Fruit fly (Drosophila melanogaster) whole organism, pupa: ENCODE data around the gene Dref.

Source experiments
- CG10348 ChIP-seq: fragments of 200-800 bp; sonication (Bioruptor generic); IDR thresholded peaks from 2 replicates; pipeline ENCODE4 v1.3.6; 2022; ENCODE audit warnings: missing biosample characterization, missing genetic modification characterization
- CG12605 ChIP-seq: fragments of 200-800 bp; sonication (Bioruptor generic); IDR thresholded peaks from 2 replicates; pipeline ENCODE4 v1.3.6; 2022; ENCODE audit warnings: missing biosample characterization, missing genetic modification characterization
- CG14655 ChIP-seq: fragments of 200-800 bp; sonication (Bioruptor generic); optimal IDR thresholded peaks from 3 replicates; lab custom pipeline; 2017; ENCODE audit warnings: mild to moderate bottlenecking, missing biosample characterization, missing genetic modification reagents, missing genetic modification characterization
- CG15710 ChIP-seq: fragments of 200-800 bp; sonication (Bioruptor generic); optimal IDR thresholded peaks from 2 replicates; lab custom pipeline; 2018; ENCODE audit warnings: missing biosample characterization, mild to moderate bottlenecking, missing genetic modification characterization, moderate library complexity
- CG17806 ChIP-seq: fragments of 200-800 bp; sonication (Bioruptor generic); optimal IDR thresholded peaks from 2 replicates; lab custom pipeline; 2018; ENCODE audit warnings: missing biosample characterization, mild to moderate bottlenecking, missing genetic modification characterization, moderate library complexity
- CG32121 ChIP-seq: fragments of 200-800 bp; sonication (Bioruptor generic); IDR thresholded peaks from 2 replicates; pipeline ENCODE4 v1.3.6; 2022; ENCODE audit warnings: missing biosample characterization, missing genetic modification characterization
- CG34367 ChIP-seq: fragments of 200-800 bp; sonication (Bioruptor generic); optimal IDR thresholded peaks from 2 replicates; lab custom pipeline; 2018; ENCODE audit warnings: missing biosample characterization, mild to moderate bottlenecking, missing genetic modification characterization
- CG4496 ChIP-seq: fragments of 200-800 bp; sonication (Bioruptor generic); IDR thresholded peaks from 3 replicates; pipeline ENCODE4 v1.3.6; 2022; ENCODE audit warnings: missing biosample characterization, missing genetic modification characterization
- CG8159 ChIP-seq: fragments of 200-800 bp; sonication (Bioruptor generic); optimal IDR thresholded peaks from 3 replicates; lab custom pipeline; 2018; ENCODE audit warnings: missing biosample characterization, mild to moderate bottlenecking, missing genetic modification characterization, moderate library complexity
- CG8301 ChIP-seq: fragments of 200-800 bp; sonication (Bioruptor generic); optimal IDR thresholded peaks from 2 replicates; lab custom pipeline; 2018; ENCODE audit warnings: missing biosample characterization, mild to moderate bottlenecking, missing genetic modification characterization
- CG9948 ChIP-seq: fragments of 200-800 bp; sonication (Bioruptor generic); optimal IDR thresholded peaks from 2 replicates; lab custom pipeline; 2018; ENCODE audit warnings: missing biosample characterization, mild to moderate bottlenecking, missing genetic modification characterization, moderate library complexity
- D1 ChIP-seq: fragments of 200-800 bp; sonication (Bioruptor generic); optimal IDR thresholded peaks from 2 replicates; lab custom pipeline; 2018; ENCODE audit warnings: missing biosample characterization, mild to moderate bottlenecking, missing genetic modification characterization, moderate library complexity
- EcR ChIP-seq: fragments of 200-800 bp; sonication (Bioruptor generic); optimal IDR thresholded peaks from 3 replicates; lab custom pipeline; 2019; ENCODE audit warnings: missing biosample characterization, missing genetic modification characterization, mild to moderate bottlenecking, moderate library complexity, missing genetic modification reagents
- Pif1A ChIP-seq: fragments of 200-800 bp; sonication (Bioruptor generic); optimal IDR thresholded peaks from 3 replicates; lab custom pipeline; 2016; ENCODE audit warnings: missing biosample characterization, missing genetic modification characterization
- Pif1B ChIP-seq: fragments of 200-800 bp; sonication (Bioruptor generic); optimal IDR thresholded peaks from 3 replicates; lab custom pipeline; 2016; ENCODE audit warnings: missing biosample characterization, missing genetic modification characterization
- Snoo ChIP-seq: fragments of 200-800 bp; sonication (Bioruptor generic); optimal IDR thresholded peaks from 3 replicates; lab custom pipeline; 2017; ENCODE audit warnings: missing biosample characterization, mild to moderate bottlenecking, missing genetic modification characterization, inconsistent platforms
- fd96Ca ChIP-seq: fragments of 200-800 bp; sonication (Bioruptor generic); IDR thresholded peaks from 3 replicates; pipeline ENCODE4 v1.3.6; 2022; ENCODE audit warnings: missing biosample characterization, missing genetic modification characterization
- gl ChIP-seq: fragments of 200-800 bp; sonication (Bioruptor generic); optimal IDR thresholded peaks from 2 replicates; lab custom pipeline; 2018; ENCODE audit warnings: missing biosample characterization, mild to moderate bottlenecking, missing genetic modification characterization

Dref gene

DNA sequence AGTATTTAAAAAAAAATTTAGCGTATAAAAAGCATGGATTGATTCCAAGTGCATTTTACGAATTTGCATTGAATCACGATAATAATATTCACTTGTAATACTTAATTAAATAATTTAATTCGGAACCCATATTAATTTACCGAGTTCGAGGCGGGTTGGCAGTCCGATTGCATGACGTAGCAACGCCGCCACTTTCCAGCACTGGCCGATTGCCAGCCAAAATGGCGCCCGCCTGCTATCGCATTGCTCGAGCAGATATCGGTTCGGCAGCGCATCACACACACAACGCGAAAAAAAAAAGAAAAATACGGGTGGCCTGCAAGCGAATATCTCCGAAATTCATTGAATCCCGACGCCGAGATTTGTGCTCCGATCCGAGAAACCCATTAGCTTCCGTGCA lies 36.6 kb upstream of the Dref start, which contains the start of gene Ndf:
Gene Ndf, plus strand, starts transcription at position 240 of the 400 bp plus-strand sequence.
- TF ChIP-seq CG4496 (GFP tag; lab: Robert Waterston, UW) (peak; percentile 88), CG10348 (GFP tag; lab: Robert Waterston, UW) (no peak), CG17806 (tag; lab: Kevin White, UChicago) (peak; percentile 32), CG8159 (tag; lab: Kevin White, UChicago) (peak; percentile 30), CG14655 (GFP tag; lab: Kevin White, UChicago) (peak; percentile 42), Snoo (tag; lab: Kevin White, UChicago) (peak; percentile 45), Pif1B (peak; percentile 2), CG9948 (no peak), gl (tag; lab: Kevin White, UChicago) (no peak), EcR (no peak), CG34367 (tag; lab: Kevin White, UChicago) (peak; percentile 11), Pif1A (GFP tag; lab: Kevin White, UChicago) (peak; percentile 42), CG15710 (tag; lab: Kevin White, UChicago) (peak; percentile 38), CG12605 (GFP tag; lab: Robert Waterston, UW) (peak; percentile 33), fd96Ca (GFP tag; lab: Robert Waterston, UW) (peak; percentile 61; the same call in 1 of the 3 replicates), D1 (tag; lab: Kevin White, UChicago) (peak; percentile 37)

- no peak for TF ChIP-seq CG10348 (GFP tag; lab: Robert Waterston, UW)
- no peak for TF ChIP-seq CG12605 (GFP tag; lab: Robert Waterston, UW)
- TF ChIP-seq, all 21 proteins: peak for 0
Observed at dm6 chr2L:10002408-10003358, 35.7 kb upstream of the Dref start, which contains the start of the genes CG31875 and SoYb. CG31875 (minus strand) TSS chr2L:10002736. SoYb (minus strand) TSS chr2L:10002736.

- TF ChIP-seq CG8301 (tag; lab: Kevin White, UChicago) (no peak), D1 (tag; lab: Kevin White, UChicago) (no peak), fd96Ca (GFP tag; lab: Robert Waterston, UW) (no peak), gl (tag; lab: Kevin White, UChicago) (no peak), Snoo (tag; lab: Kevin White, UChicago) (no peak)
Observed at dm6 chr2L:9996553-9996952, 29.5 kb upstream of the Dref start.

DNA sequence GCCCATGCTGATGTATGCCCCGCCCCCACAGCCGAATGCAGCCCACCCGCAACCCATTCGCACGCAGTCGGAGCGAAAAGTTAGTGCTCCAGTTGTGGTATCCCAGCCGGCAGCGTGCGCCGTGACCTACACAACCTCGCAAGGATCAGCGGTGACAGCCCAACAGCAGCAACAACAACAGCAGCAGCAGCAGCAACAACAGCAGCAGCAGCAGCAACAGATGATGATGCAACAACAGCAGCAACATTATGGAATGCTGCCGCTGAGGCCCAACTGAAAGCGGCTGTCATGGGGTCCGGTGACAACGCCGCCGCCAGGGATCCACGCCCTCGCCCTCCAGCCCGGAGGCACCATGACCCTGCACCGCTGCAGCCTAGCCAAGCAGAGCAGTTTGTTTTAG lies 27.4 kb upstream of the Dref start:
- TF ChIP-seq CG12605 (GFP tag; lab: Robert Waterston, UW) (no peak), CG10348 (GFP tag; lab: Robert Waterston, UW) (no peak), CG34367 (tag; lab: Kevin White, UChicago) (no peak), CG15710 (tag; lab: Kevin White, UChicago) (no peak)

- TF ChIP-seq Snoo (tag; lab: Kevin White, UChicago), result peak; percentile 47
- TF ChIP-seq fd96Ca (GFP tag; lab: Robert Waterston, UW), result no peak
- TF ChIP-seq CG8159 (tag; lab: Kevin White, UChicago), result peak; percentile 65
- peak; percentile 48 for TF ChIP-seq CG17806 (tag; lab: Kevin White, UChicago)
- no peak for TF ChIP-seq CG8301 (tag; lab: Kevin White, UChicago)
- TF ChIP-seq Pif1A (GFP tag; lab: Kevin White, UChicago), result peak; percentile 20
- TF ChIP-seq CG15710 (tag; lab: Kevin White, UChicago), result peak; percentile 25
- TF ChIP-seq CG34367 (tag; lab: Kevin White, UChicago), result peak; percentile 9
- no peak for TF ChIP-seq CG14655 (GFP tag; lab: Kevin White, UChicago)
- TF ChIP-seq CG9948, result peak; percentile 32
Observed at dm6 chr2L:9989846-9990506, 22.9 kb upstream of the Dref start.

DNA sequence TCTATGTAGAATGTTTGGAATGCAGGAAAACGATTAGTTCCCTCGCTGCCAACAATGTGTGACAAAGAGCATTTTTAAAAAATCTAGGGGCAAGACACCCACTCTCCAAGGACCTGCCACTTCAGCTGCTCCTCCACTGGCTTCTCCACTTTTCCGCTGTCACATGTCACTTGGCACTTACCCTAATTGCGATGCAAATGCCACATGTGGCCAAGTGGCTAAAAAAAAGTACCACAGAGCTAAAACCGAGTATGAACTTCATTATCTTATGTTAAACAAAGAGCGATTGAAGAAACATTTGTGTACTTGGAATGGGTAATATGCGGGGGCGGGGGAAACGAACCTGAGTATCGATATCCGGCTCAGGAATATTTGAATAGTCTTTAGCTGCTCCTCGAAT lies 22.2 kb upstream of the Dref start:
- TF ChIP-seq CG14655 (GFP tag; lab: Kevin White, UChicago) (no peak), D1 (tag; lab: Kevin White, UChicago) (no peak), gl (tag; lab: Kevin White, UChicago) (no peak), Snoo (tag; lab: Kevin White, UChicago) (no peak), CG34367 (tag; lab: Kevin White, UChicago) (no peak), Pif1B (no peak), CG32121 (GFP tag; lab: Robert Waterston, UW) (no peak), CG8301 (tag; lab: Kevin White, UChicago) (no peak), Pif1A (GFP tag; lab: Kevin White, UChicago) (no peak)
